Fruit fly (Drosophila melanogaster) whole organism, embryonic: ENCODE results near the gene melt.

Experiments
- ATbp ChIP-seq: fragments of 200-800 bp; sonication (Bioruptor generic); optimal IDR thresholded peaks from 2 replicates; lab custom pipeline; 2017; ENCODE audit warnings: missing biosample characterization, mild to moderate bottlenecking, missing genetic modification characterization, missing genetic modification reagents
- Adf1 ChIP-seq: fragments of 200-800 bp; sonication (Bioruptor generic); IDR thresholded peaks from 2 replicates; pipeline ENCODE4 v1.3.6; 2022; ENCODE audit warnings: missing biosample characterization, missing genetic modification characterization
- Aef1 ChIP-seq: fragments of 200-800 bp; sonication (Bioruptor generic); IDR thresholded peaks from 3 replicates; pipeline ENCODE4 v1.3.6; 2022; ENCODE audit warnings: missing biosample characterization, missing genetic modification characterization
- Bteb2 ChIP-seq: fragments of 200-800 bp; sonication (Bioruptor generic); optimal IDR thresholded peaks from 2 replicates; lab custom pipeline; 2016; ENCODE audit warnings: missing biosample characterization, missing genetic modification characterization
- CG10209 ChIP-seq: fragments of 200-800 bp; sonication (Bioruptor generic); optimal IDR thresholded peaks from 3 replicates; lab custom pipeline; 2017; ENCODE audit warnings: missing biosample characterization, mild to moderate bottlenecking, missing genetic modification characterization, missing genetic modification reagents
- CG10431 ChIP-seq: fragments of 200-800 bp; sonication (Bioruptor generic); optimal IDR thresholded peaks from 3 replicates; lab custom pipeline; 2018; ENCODE audit warnings: missing biosample characterization, mild to moderate bottlenecking, missing genetic modification characterization
- CG12236 ChIP-seq: fragments of 200-800 bp; sonication (Bioruptor generic); optimal IDR thresholded peaks from 2 replicates; lab custom pipeline; 2016; ENCODE audit warnings: missing biosample characterization, missing genetic modification characterization
- CG1233 ChIP-seq: fragments of 200-800 bp; sonication (Bioruptor generic); optimal IDR thresholded peaks from 4 replicates; lab custom pipeline; 2018; ENCODE audit warnings: missing biosample characterization, mild to moderate bottlenecking, missing genetic modification characterization
- CG12391 ChIP-seq: fragments of 200-800 bp; sonication (Bioruptor generic); optimal IDR thresholded peaks from 3 replicates; lab custom pipeline; 2018; ENCODE audit warnings: missing biosample characterization, mild to moderate bottlenecking, missing genetic modification characterization, moderate library complexity
- CG12769 ChIP-seq: fragments of 200-800 bp; sonication (Bioruptor generic); optimal IDR thresholded peaks from 2 replicates; lab custom pipeline; 2019; ENCODE audit warnings: missing biosample characterization, mild to moderate bottlenecking, missing genetic modification characterization, moderate library complexity
- CG16813 ChIP-seq: fragments of 200-800 bp; sonication (Bioruptor generic); IDR thresholded peaks from 3 replicates; pipeline ENCODE4 v1.3.6; 2022; ENCODE audit warnings: missing biosample characterization, missing genetic modification characterization; ENCODE audit not compliant: partially characterized antibody
- CG16815 ChIP-seq: fragments of 200-800 bp; sonication (Bioruptor generic); optimal IDR thresholded peaks from 3 replicates; lab custom pipeline; 2017; ENCODE audit warnings: missing biosample characterization, mild to moderate bottlenecking, missing genetic modification characterization
- CG17829 ChIP-seq: fragments of 200-800 bp; optimal IDR thresholded peaks from 2 replicates; lab custom pipeline; 2019; ENCODE audit warnings: missing biosample characterization, mild to moderate bottlenecking, missing genetic modification characterization, moderate library complexity
- CG18619 ChIP-seq: fragments of 200-800 bp; sonication (Bioruptor generic); optimal IDR thresholded peaks from 3 replicates; lab custom pipeline; 2017; ENCODE audit warnings: missing biosample characterization, mild to moderate bottlenecking, missing genetic modification characterization
- CG2875 ChIP-seq: fragments of 200-800 bp; sonication (Bioruptor generic); optimal IDR thresholded peaks from 2 replicates; lab custom pipeline; 2017; ENCODE audit warnings: missing biosample characterization, mild to moderate bottlenecking, missing genetic modification characterization, missing genetic modification reagents
- CG32772 ChIP-seq: fragments of 200-800 bp; sonication (Bioruptor generic); IDR thresholded peaks from 2 replicates; pipeline ENCODE4 v1.3.6; 2022; ENCODE audit warnings: missing biosample characterization, missing genetic modification characterization
- CG33557 ChIP-seq: fragments of 200-800 bp; sonication (Bioruptor generic); optimal IDR thresholded peaks from 2 replicates; lab custom pipeline; 2019; ENCODE audit warnings: missing biosample characterization, mild to moderate bottlenecking, missing genetic modification characterization, moderate library complexity
- CG4617 ChIP-seq: fragments of 200-800 bp; sonication (Bioruptor generic); optimal IDR thresholded peaks from 3 replicates; lab custom pipeline; 2016; ENCODE audit warnings: missing biosample characterization, missing genetic modification characterization, borderline replicate concordance
- CG4820 ChIP-seq: fragments of 200-800 bp; sonication (Bioruptor generic); optimal IDR thresholded peaks from 3 replicates; lab custom pipeline; 2016; ENCODE audit warnings: missing biosample characterization, missing genetic modification characterization
- CG5180 ChIP-seq: fragments of 200-800 bp; sonication (Bioruptor generic); optimal IDR thresholded peaks from 3 replicates; lab custom pipeline; 2017; ENCODE audit warnings: missing biosample characterization, missing genetic modification characterization, mild to moderate bottlenecking, moderate library complexity, missing genetic modification reagents
- CG7372 ChIP-seq: fragments of 200-800 bp; sonication (Bioruptor generic); IDR thresholded peaks from 2 replicates; pipeline ENCODE4 v1.3.6; 2022; ENCODE audit warnings: missing biosample characterization, missing genetic modification characterization
- CG8089 ChIP-seq: fragments of 200-800 bp; sonication (Bioruptor generic); optimal IDR thresholded peaks from 3 replicates; lab custom pipeline; 2016; ENCODE audit warnings: missing biosample characterization, missing genetic modification characterization
- Fer1 ChIP-seq: fragments of 200-800 bp; sonication (Bioruptor generic); optimal IDR thresholded peaks from 2 replicates; lab custom pipeline; 2017; ENCODE audit warnings: missing biosample characterization, mild to moderate bottlenecking, missing genetic modification characterization
- Fer2 ChIP-seq: fragments of 200-800 bp; sonication (Bioruptor generic); optimal IDR thresholded peaks from 2 replicates; lab custom pipeline; 2018; ENCODE audit warnings: missing biosample characterization, mild to moderate bottlenecking, missing genetic modification characterization, moderate library complexity
- Hr78 ChIP-seq, 2 experiments: fragments of 200-800 bp in 1 of 2; fragments of >200 bp in 1 of 2; sonication (Bioruptor generic) in 1 of 2; optimal IDR thresholded peaks; 2 replicates each; lab custom pipeline; 2017 to 2019; ENCODE audit warnings: missing biosample characterization in 2 of 2, missing genetic modification characterization in 2 of 2, mild to moderate bottlenecking in 1 of 2, moderate library complexity in 1 of 2
- Jarid2 ChIP-seq: fragments of 200-800 bp; sonication (Bioruptor generic); optimal IDR thresholded peaks from 3 replicates; lab custom pipeline; 2017; ENCODE audit warnings: mild to moderate bottlenecking, missing biosample characterization, missing genetic modification reagents, missing genetic modification characterization
- MBD-R2 ChIP-seq: fragments of 200-800 bp; sonication (Bioruptor generic); IDR thresholded peaks from 2 replicates; pipeline ENCODE4 v1.3.6; 2022; ENCODE audit warnings: missing biosample characterization, missing genetic modification characterization
- Nf-YC ChIP-seq: fragments of 200-800 bp; optimal IDR thresholded peaks from 3 replicates; lab custom pipeline; 2019; ENCODE audit warnings: missing biosample characterization, mild to moderate bottlenecking, missing genetic modification characterization, moderate library complexity
- Sox102F ChIP-seq: fragments of 200-800 bp; sonication (Bioruptor generic); optimal IDR thresholded peaks from 2 replicates; lab custom pipeline; 2018; ENCODE audit warnings: missing biosample characterization, mild to moderate bottlenecking, missing genetic modification characterization, moderate library complexity
- Taf1 ChIP-seq: fragments of 200-800 bp; sonication (Bioruptor generic); IDR thresholded peaks from 2 replicates; pipeline ENCODE4 v1.3.6; 2022; ENCODE audit warnings: missing biosample characterization, missing genetic modification characterization
- Xrp1 ChIP-seq: fragments of 200-800 bp; sonication (Bioruptor generic); IDR thresholded peaks from 2 replicates; pipeline ENCODE4 v1.3.6; 2022; ENCODE audit warnings: missing biosample characterization, missing genetic modification characterization
- az2 ChIP-seq: fragments of 200-800 bp; sonication (Bioruptor generic); optimal IDR thresholded peaks from 3 replicates; lab custom pipeline; 2016; ENCODE audit warnings: missing biosample characterization, missing genetic modification characterization
- bigmax ChIP-seq: fragments of 200-800 bp; sonication (Bioruptor generic); optimal IDR thresholded peaks from 2 replicates; lab custom pipeline; 2018; ENCODE audit warnings: missing biosample characterization, mild to moderate bottlenecking, missing genetic modification characterization
- br ChIP-seq: fragments of >200 bp; optimal IDR thresholded peaks from 2 replicates; lab custom pipeline; 2017
- croc ChIP-seq: fragments of 200-800 bp; sonication (Bioruptor generic); conservative IDR thresholded peaks from 3 replicates; pipeline ENCODE4 v1.3.6; 2022; ENCODE audit warnings: missing biosample characterization, missing genetic modification characterization
- da ChIP-seq: fragments of 200-800 bp; sonication (Bioruptor generic); optimal IDR thresholded peaks from 2 replicates; lab custom pipeline; 2016; ENCODE audit warnings: missing biosample characterization, missing genetic modification characterization
- dmrt11E ChIP-seq: fragments of 200-800 bp; sonication (Bioruptor generic); optimal IDR thresholded peaks from 3 replicates; lab custom pipeline; 2018; ENCODE audit warnings: missing biosample characterization, mild to moderate bottlenecking, missing genetic modification characterization, moderate library complexity
- eve ChIP-seq, 2 experiments: fragments of >200 bp; optimal IDR thresholded peaks; 2 replicates each; lab custom pipeline; 2017; ENCODE audit warnings: missing biosample characterization in 2 of 2, missing genetic modification characterization in 2 of 2
- hkb ChIP-seq, 2 experiments: fragments of 200-800 bp in 1 of 2; fragments of >200 bp in 1 of 2; sonication (Bioruptor generic) in 1 of 2; IDR thresholded peaks in 1 of 2; optimal IDR thresholded peaks in 1 of 2; 2 replicates each; pipeline versions ENCODE4 v1.3.6 to Lab custom; 2017 to 2022; ENCODE audit warnings: missing biosample characterization in 1 of 2, missing genetic modification characterization in 1 of 2
- kni ChIP-seq: fragments of 200-800 bp; sonication (Bioruptor generic); optimal IDR thresholded peaks from 3 replicates; lab custom pipeline; 2017; ENCODE audit warnings: mild to moderate bottlenecking, missing biosample characterization, missing genetic modification reagents, missing genetic modification characterization
- maf-S ChIP-seq: fragments of 200-800 bp; sonication (Bioruptor generic); optimal IDR thresholded peaks from 2 replicates; lab custom pipeline; 2016; ENCODE audit warnings: missing biosample characterization, missing genetic modification characterization
- mirr ChIP-seq: fragments of 200-800 bp; sonication (Bioruptor generic); optimal IDR thresholded peaks from 3 replicates; lab custom pipeline; 2018; ENCODE audit warnings: missing biosample characterization, mild to moderate bottlenecking, missing genetic modification characterization
- onecut ChIP-seq: fragments of 200-800 bp; sonication (Bioruptor generic); IDR thresholded peaks from 2 replicates; pipeline ENCODE4 v1.3.6; 2022; ENCODE audit warnings: missing biosample characterization, missing genetic modification characterization
- pb ChIP-seq: fragments of 200-800 bp; sonication (Bioruptor generic); optimal IDR thresholded peaks from 3 replicates; lab custom pipeline; 2016; ENCODE audit warnings: missing biosample characterization, missing genetic modification characterization
- peb ChIP-seq: fragments of 200-800 bp; sonication (Bioruptor generic); IDR thresholded peaks from 2 replicates; pipeline ENCODE4 v1.3.6; 2022; ENCODE audit warnings: missing biosample characterization, missing genetic modification characterization
- pzg ChIP-seq: fragments of 200-800 bp; sonication (Bioruptor generic); optimal IDR thresholded peaks from 3 replicates; lab custom pipeline; 2018; ENCODE audit warnings: missing biosample characterization, mild to moderate bottlenecking, missing genetic modification characterization, moderate library complexity
- sd ChIP-seq: fragments of 200-800 bp; sonication (Bioruptor generic); optimal IDR thresholded peaks from 3 replicates; lab custom pipeline; 2018; ENCODE audit warnings: missing biosample characterization, mild to moderate bottlenecking, missing genetic modification characterization, moderate library complexity
- seq ChIP-seq: fragments of 200-800 bp; sonication (Bioruptor generic); IDR thresholded peaks from 2 replicates; pipeline ENCODE4 v1.3.6; 2022; ENCODE audit warnings: missing biosample characterization, missing genetic modification characterization
- tgo ChIP-seq: fragments of 200-800 bp; sonication (Bioruptor generic); IDR thresholded peaks from 3 replicates; pipeline ENCODE4 v1.3.6; 2022; ENCODE audit warnings: missing biosample characterization, missing genetic modification characterization
- ttk ChIP-seq: fragments of 200-800 bp; sonication (Bioruptor generic); IDR thresholded peaks from 2 replicates; pipeline ENCODE4 v2.1.2; 2022; ENCODE audit warnings: missing biosample characterization, missing genetic modification characterization
- wdn ChIP-seq: fragments of 200-800 bp; sonication (Bioruptor generic); IDR thresholded peaks from 2 replicates; pipeline ENCODE4 v1.3.6; 2022; ENCODE audit warnings: missing biosample characterization, missing genetic modification characterization

melt gene

dm6 chr3L:7131447-7131983 lies 2.8 kb upstream of the melt start, which contains the start of gene Acbp2 (continued):
- TF ChIP-seq CG1233 (GFP tag; lab: Kevin White, UChicago) (no peak), CG10209 (GFP tag; lab: Kevin White, UChicago) (no peak), Fer2 (tag; lab: Kevin White, UChicago) (no peak), Hr78 (GFP tag; optimal IDR thresholded peaks at IDR 0.05; lab: Kevin White, UChicago) (peak in 1 of 2 experiments; percentile 94), CG4820 (GFP tag; lab: Kevin White, UChicago) (no peak), CG32772 (no peak), CG16813 (GFP tag; lab: Robert Waterston, UW) (no peak), CG7372 (no peak), Xrp1 (GFP tag; lab: Robert Waterston, UW) (no peak), MBD-R2 (GFP tag; lab: Robert Waterston, UW) (no peak), dmrt11E (tag; lab: Kevin White, UChicago) (no peak), Taf1 (GFP tag; lab: Robert Waterston, UW) (no peak), Bteb2 (no peak), mirr (GFP tag; lab: Kevin White, UChicago) (peak; percentile 63), CG2875 (GFP tag; lab: Kevin White, UChicago) (no peak), pzg (GFP tag; lab: Kevin White, UChicago) (no peak), CG12236 (GFP tag; lab: Kevin White, UChicago) (no peak), Sox102F (no peak), sd (peak; percentile 67), pb (GFP tag; lab: Kevin White, UChicago) (no peak), Nf-YC (tag; lab: Kevin White, UChicago) (no peak), CG17829 (tag; lab: Kevin White, UChicago) (no peak), Fer1 (GFP tag; lab: Kevin White, UChicago) (no peak), CG12769 (peak; percentile 54), az2 (GFP tag; lab: Kevin White, UChicago) (no peak), CG33557 (GFP tag; lab: Kevin White, UChicago) (no peak), CG12391 (tag; lab: Kevin White, UChicago) (no peak), da (GFP tag; lab: Kevin White, UChicago) (no peak), CG16815 (GFP tag; lab: Kevin White, UChicago) (no peak), kni (GFP tag; lab: Kevin White, UChicago) (no peak), ttk (GFP tag; lab: Robert Waterston, UW) (no peak), CG5180 (no peak), CG18619 (no peak), peb (GFP tag; lab: Robert Waterston, UW) (no peak), CG8089 (GFP tag; lab: Kevin White, UChicago) (no peak), maf-S (GFP tag; lab: Kevin White, UChicago) (no peak), eve (GFP tag; optimal IDR thresholded peaks at IDR 0.05; lab: Kevin White, UChicago) (no peak), croc (GFP tag; lab: Robert Waterston, UW) (no peak), br (lab: Kevin White, UChicago) (no peak), seq (GFP tag; lab: Robert Waterston, UW) (no peak), ATbp (GFP tag; lab: Kevin White, UChicago) (no peak), hkb (optimal IDR thresholded peaks at IDR 0.05; lab: Kevin White, UChicago) (no peak), hkb (GFP tag; IDR thresholded peaks at IDR 0.05; lab: Robert Waterston, UW) (0 out of 2 replicates have a peak, but pooled peaks have one; percentile 36), Jarid2 (GFP tag; lab: Kevin White, UChicago) (peak; percentile 18), CG4617 (GFP tag; lab: Kevin White, UChicago) (no peak), bigmax (GFP tag; lab: Kevin White, UChicago) (no peak), CG10431 (GFP tag; lab: Kevin White, UChicago) (no peak), onecut (GFP tag; lab: Robert Waterston, UW) (no peak), tgo (GFP tag; lab: Robert Waterston, UW) (no peak), Aef1 (GFP tag; lab: Robert Waterston, UW) (no peak), Adf1 (GFP tag; lab: Robert Waterston, UW) (no peak), wdn (GFP tag; lab: Robert Waterston, UW) (no peak)
